Worm (Caenorhabditis elegans) whole organism, L4 larva: Measurements from ENCODE around the gene T06C12.11.

Source experiments
- ama-1 ChIP-seq: fragments of 150-350 bp; optimal IDR thresholded peaks from 2 replicates; lab custom pipeline; 2014; ENCODE audit warnings: inconsistent platforms, mixed read lengths
- ceh-82 ChIP-seq: sonication (generic microtip); optimal IDR thresholded peaks from 2 replicates; lab custom pipeline; 2017; ENCODE audit warnings: missing biosample characterization, missing genetic modification characterization
- dmd-8 ChIP-seq: fragments of 200-800 bp; sonication (Bioruptor generic); IDR thresholded peaks from 2 replicates; pipeline ENCODE4 v1.3.6; 2022; ENCODE audit warnings: missing genetic modification characterization, missing compliant biosample characterization
- dve-1 ChIP-seq: sonication (generic microtip); optimal IDR thresholded peaks from 2 replicates; lab custom pipeline; 2017; ENCODE audit warnings: antibody characterized with exemption, mild to moderate bottlenecking, missing genetic modification characterization, missing compliant biosample characterization; ENCODE audit not compliant: insufficient read depth
- fos-1 ChIP-seq: fragments of 150-350 bp; optimal IDR thresholded peaks from 2 replicates; lab custom pipeline; 2014; ENCODE audit warnings: missing biosample characterization, missing genetic modification characterization
- jun-1 ChIP-seq: fragments of 150-350 bp; optimal IDR thresholded peaks from 2 replicates; lab custom pipeline; 2014; ENCODE audit warnings: missing biosample characterization, missing genetic modification reagents, missing genetic modification characterization
- lin-13 ChIP-seq: fragments of 150-350 bp; optimal IDR thresholded peaks from 2 replicates; lab custom pipeline; 2014; ENCODE audit warnings: missing biosample characterization, missing genetic modification reagents, missing genetic modification characterization
- lsy-2 ChIP-seq, 2 experiments: fragments of 150-350 bp in 1 of 2; sonication (generic microtip) in 1 of 2; optimal IDR thresholded peaks; 2 replicates each; lab custom pipeline; 2014 to 2017; ENCODE audit warnings: missing biosample characterization in 2 of 2, missing genetic modification characterization in 2 of 2
- nhr-11 ChIP-seq: fragments of 150-350 bp; optimal IDR thresholded peaks from 2 replicates; lab custom pipeline; 2014; ENCODE audit warnings: missing biosample characterization, missing genetic modification characterization
- pqm-1 ChIP-seq: sonication (generic microtip); optimal IDR thresholded peaks from 2 replicates; lab custom pipeline; 2017; ENCODE audit warnings: missing biosample characterization, missing genetic modification characterization
- unc-39 ChIP-seq: sonication (generic microtip); optimal IDR thresholded peaks from 2 replicates; lab custom pipeline; 2017; ENCODE audit warnings: missing biosample characterization, missing genetic modification characterization
- vab-7 ChIP-seq: fragments of 200-800 bp; sonication (Bioruptor generic); IDR thresholded peaks from 2 replicates; pipeline ENCODE4 v1.3.6; 2022; ENCODE audit warnings: missing genetic modification reagents, missing genetic modification characterization, missing compliant biosample characterization

ce11 chrV:15932390-15932789 is 39.6 kb downstream of the T06C12.11 start, which contains the start of gene srw-26:
- TF ChIP-seq jun-1 (tag; lab: Kevin White, UChicago) (no peak), ama-1 (no peak), vab-7 (GFP tag; lab: Robert Waterston, UW) (no peak), fos-1 (tag; lab: Kevin White, UChicago) (no peak), nhr-11 (tag; lab: Kevin White, UChicago) (no peak), pqm-1 (tag; lab: Kevin White, UChicago) (no peak), unc-39 (no peak), lsy-2 (tag; optimal IDR thresholded peaks at IDR 0.05; lab: Kevin White, UChicago) (no peak), dve-1 (tag; lab: Kevin White, UChicago) (no peak), dmd-8 (GFP tag; lab: Robert Waterston, UW) (no peak), lin-13 (GFP tag; lab: Kevin White, UChicago) (no peak), ceh-82 (tag; lab: Kevin White, UChicago) (no peak)
